Worm (Caenorhabditis elegans): ENCODE measurements around the gene mbr-1.

mbr-1 gene

ce11 chrX:10748145-10748544 lies 26.3 kb upstream of the mbr-1 start:
- TF ChIP-seq scrt-1 (GFP tag; IDR thresholded peaks at IDR 0.05) (no peak), hmg-4 (GFP tag; optimal IDR thresholded peaks at IDR 0.05) (no peak), tbx-11 (GFP tag; IDR thresholded peaks at IDR 0.05) (no peak), ceh-13 (GFP tag; optimal IDR thresholded peaks at IDR 0.05) (no peak), aly-1 (tag; optimal IDR thresholded peaks at IDR 0.05) (no peak), ets-7 (tag; optimal IDR thresholded peaks at IDR 0.05) (no peak), sea-1 (GFP tag; conservative IDR thresholded peaks at IDR 0.05) (no peak), tra-4 (tag; optimal IDR thresholded peaks at IDR 0.05) (no peak), pes-1 (GFP tag; IDR thresholded peaks at IDR 0.05) (no peak), F13C5.2 (tag; optimal IDR thresholded peaks at IDR 0.05) (no peak), ceh-36 (tag; optimal IDR thresholded peaks at IDR 0.05) (no peak), hnd-1 (tag; optimal IDR thresholded peaks at IDR 0.05) (no peak), flt-1 (GFP tag; IDR thresholded peaks at IDR 0.05) (no peak), hmbx-1 (tag; optimal IDR thresholded peaks at IDR 0.05) (no peak), ama-1 (optimal IDR thresholded peaks at IDR 0.05) (no peak)

ce11 chrX:10746388-10746787 lies 24.5 kb upstream of the mbr-1 start, which contains the start of gene R07A4.2:
R07A4.2 (minus strand) TSS chrX:10746488.
- TF ChIP-seq ceh-13 (GFP tag; optimal IDR thresholded peaks at IDR 0.05) (no peak), hmg-4 (GFP tag; optimal IDR thresholded peaks at IDR 0.05) (no peak), tbx-37 (GFP tag; conservative IDR thresholded peaks at IDR 0.05) (no peak), tbx-11 (GFP tag; IDR thresholded peaks at IDR 0.05) (no peak), pes-1 (GFP tag; IDR thresholded peaks at IDR 0.05) (no peak), ama-1 (optimal IDR thresholded peaks at IDR 0.05) (no peak), ets-7 (tag; optimal IDR thresholded peaks at IDR 0.05) (no peak), tra-4 (tag; optimal IDR thresholded peaks at IDR 0.05) (no peak), sea-1 (GFP tag; conservative IDR thresholded peaks at IDR 0.05) (no peak), B0310.2 (tag; optimal IDR thresholded peaks at IDR 0.05) (no peak), hmbx-1 (tag; optimal IDR thresholded peaks at IDR 0.05) (no peak), aly-1 (tag; optimal IDR thresholded peaks at IDR 0.05) (no peak), scrt-1 (GFP tag; IDR thresholded peaks at IDR 0.05) (no peak), flt-1 (GFP tag; IDR thresholded peaks at IDR 0.05) (no peak), hnd-1 (tag; optimal IDR thresholded peaks at IDR 0.05) (no peak), F13C5.2 (tag; optimal IDR thresholded peaks at IDR 0.05) (no peak), ceh-36 (tag; optimal IDR thresholded peaks at IDR 0.05) (no peak)

- TF ChIP-seq hmg-4 (GFP tag; optimal IDR thresholded peaks at IDR 0.05) (no peak), ama-1 (optimal IDR thresholded peaks at IDR 0.05) (no peak), F13C5.2 (tag; optimal IDR thresholded peaks at IDR 0.05) (no peak), tbx-37 (GFP tag; conservative IDR thresholded peaks at IDR 0.05) (no peak), B0310.2 (tag; optimal IDR thresholded peaks at IDR 0.05) (no peak)
These were observed 12.2 kb upstream of the mbr-1 start, which contains the start of gene egl-36 for ce11 chrX:10734026-10734425. egl-36 (plus strand) TSS chrX:10734326.

- no peak for TF ChIP-seq pes-1 (GFP tag; IDR thresholded peaks at IDR 0.05)
- no peak for TF ChIP-seq ceh-13 (GFP tag; optimal IDR thresholded peaks at IDR 0.05)
These were observed 10.0 kb upstream of the mbr-1 start for ce11 chrX:10731837-10732236.

- TF ChIP-seq pes-1 (GFP tag; IDR thresholded peaks at IDR 0.05) (no peak), tra-4 (tag; optimal IDR thresholded peaks at IDR 0.05) (no peak), tbx-37 (GFP tag; conservative IDR thresholded peaks at IDR 0.05) (no peak), tbx-11 (GFP tag; IDR thresholded peaks at IDR 0.05) (no peak)
These were observed 5.8 kb upstream of the mbr-1 start for ce11 chrX:10727696-10728095.

- TF ChIP-seq flt-1 (GFP tag; IDR thresholded peaks at IDR 0.05) (no peak), F13C5.2 (tag; optimal IDR thresholded peaks at IDR 0.05) (no peak), aly-1 (tag; optimal IDR thresholded peaks at IDR 0.05) (no peak), ceh-13 (GFP tag; optimal IDR thresholded peaks at IDR 0.05) (no peak), pes-1 (GFP tag; IDR thresholded peaks at IDR 0.05) (no peak), tbx-11 (GFP tag; IDR thresholded peaks at IDR 0.05) (no peak), ceh-36 (tag; optimal IDR thresholded peaks at IDR 0.05) (no peak), scrt-1 (GFP tag; IDR thresholded peaks at IDR 0.05) (no peak)
These were observed 4.8 kb downstream of the mbr-1 start, which contains the start of gene T01C1.4 for ce11 chrX:10717019-10717418. T01C1.4 (minus strand) TSS chrX:10717119.

- TF ChIP-seq scrt-1 (GFP tag; IDR thresholded peaks at IDR 0.05) (no peak), hmg-4 (GFP tag; optimal IDR thresholded peaks at IDR 0.05) (no peak), tbx-37 (GFP tag; conservative IDR thresholded peaks at IDR 0.05) (no peak), hnd-1 (tag; optimal IDR thresholded peaks at IDR 0.05) (no peak)
These were observed 10.1 kb downstream of the mbr-1 start, which contains the start of gene rhgf-1 for ce11 chrX:10711769-10712168. rhgf-1 (minus strand) TSS chrX:10711869.

ce11 chrX:10704329-10704728 lies 17.5 kb downstream of the mbr-1 start:
- no peak for TF ChIP-seq flt-1 (GFP tag; IDR thresholded peaks at IDR 0.05)
- no peak for TF ChIP-seq hmbx-1 (tag; optimal IDR thresholded peaks at IDR 0.05)
- no peak for TF ChIP-seq ceh-36 (tag; optimal IDR thresholded peaks at IDR 0.05)

- TF ChIP-seq ceh-13 (GFP tag; optimal IDR thresholded peaks at IDR 0.05) (no peak), ets-7 (tag; optimal IDR thresholded peaks at IDR 0.05) (no peak), pes-1 (GFP tag; IDR thresholded peaks at IDR 0.05) (no peak), hmbx-1 (tag; optimal IDR thresholded peaks at IDR 0.05) (no peak), sea-1 (GFP tag; conservative IDR thresholded peaks at IDR 0.05) (no peak), hnd-1 (tag; optimal IDR thresholded peaks at IDR 0.05) (no peak), hmg-4 (GFP tag; optimal IDR thresholded peaks at IDR 0.05) (no peak), tbx-37 (GFP tag; conservative IDR thresholded peaks at IDR 0.05) (no peak), tra-4 (tag; optimal IDR thresholded peaks at IDR 0.05) (no peak), scrt-1 (GFP tag; IDR thresholded peaks at IDR 0.05) (no peak), B0310.2 (tag; optimal IDR thresholded peaks at IDR 0.05) (no peak), aly-1 (tag; optimal IDR thresholded peaks at IDR 0.05) (no peak), flt-1 (GFP tag; IDR thresholded peaks at IDR 0.05) (no peak), F13C5.2 (tag; optimal IDR thresholded peaks at IDR 0.05) (no peak), ceh-36 (tag; optimal IDR thresholded peaks at IDR 0.05) (no peak), ama-1 (optimal IDR thresholded peaks at IDR 0.05) (no peak)
These were observed 26.9 kb downstream of the mbr-1 start, which contains the start of gene plpp-1.3 for ce11 chrX:10694933-10695332. plpp-1.3 (plus strand) TSS chrX:10695312.
